Worm (Caenorhabditis elegans): ENCODE measurements around the gene F41E6.1.

ce11 chrV:8580961-8581360 lies 41.5 kb upstream of the F41E6.1 start, which contains the start of gene C10B5.1:
- TF ChIP-seq F49E8.2 (tag; optimal IDR thresholded peaks at IDR 0.05; ENCODE audit: borderline replicate concordance) = no peak
- no peak for TF ChIP-seq skn-1 (tag; optimal IDR thresholded peaks at IDR 0.05)
- TF ChIP-seq spr-1 (tag; optimal IDR thresholded peaks at IDR 0.05) = no peak
- TF ChIP-seq daf-16 (GFP tag; optimal IDR thresholded peaks at IDR 0.05) = no peak
- TF ChIP-seq daf-16 (tag; optimal IDR thresholded peaks at IDR 0.05) = no peak
- no peak for TF ChIP-seq mxl-2 (GFP tag; conservative IDR thresholded peaks at IDR 0.05)
- TF ChIP-seq ceh-82 (tag; optimal IDR thresholded peaks at IDR 0.05) = no peak
- TF ChIP-seq sdz-12 (GFP tag; optimal IDR thresholded peaks at IDR 0.05) = no peak
- TF ChIP-seq mdl-1 (tag; optimal IDR thresholded peaks at IDR 0.05) = no peak
- no peak for TF ChIP-seq nhr-11 (tag; optimal IDR thresholded peaks at IDR 0.05)
